Fruit fly (Drosophila melanogaster) Kc167 (cell line): ENCODE results near the gene RabX2.

Source experiments
- Myc ChIP-seq: fragments of >200 bp; optimal IDR thresholded peaks from 2 replicates; lab custom pipeline; 2017; ENCODE audit warnings: missing external identifiers
- Sin3A ChIP-seq: fragments of >200 bp; optimal IDR thresholded peaks from 2 replicates; lab custom pipeline; 2018; ENCODE audit warnings: missing external identifiers
- insv ChIP-seq: fragments of >200 bp; optimal IDR thresholded peaks from 3 replicates; lab custom pipeline; 2018; ENCODE audit warnings: missing external identifiers
- psq ChIP-seq: fragments of >200 bp; optimal IDR thresholded peaks from 2 replicates; lab custom pipeline; 2017; ENCODE audit warnings: missing external identifiers
- ttk ChIP-seq: sonication (Bioruptor generic); optimal IDR thresholded peaks from 2 replicates; lab custom pipeline; 2017; ENCODE audit warnings: missing external identifiers

- TF ChIP-seq psq (lab: Kevin White, UChicago) (no peak), insv (lab: Kevin White, UChicago) (no peak), Myc (lab: Kevin White, UChicago) (no peak), ttk (lab: Kevin White, UChicago) (no peak), Sin3A (no peak)
Measured at dm6 chrX:10386183-10386582, 31.0 kb upstream of the RabX2 start.
